Fruit fly (Drosophila melanogaster) whole organism, prepupa: ENCODE data around the gene CG13994.

Experiments used
- CG10631 ChIP-seq: fragments of 200-800 bp; sonication (Bioruptor generic); optimal IDR thresholded peaks from 2 replicates; lab custom pipeline; 2016; ENCODE audit warnings: missing biosample characterization, missing genetic modification characterization
- CG11762 ChIP-seq: fragments of 200-800 bp; sonication (Bioruptor generic); optimal IDR thresholded peaks from 3 replicates; lab custom pipeline; 2016; ENCODE audit warnings: missing biosample characterization, missing genetic modification characterization; ENCODE audit not compliant: insufficient read depth
- CG11902 ChIP-seq: fragments of 200-800 bp; sonication (Bioruptor generic); optimal IDR thresholded peaks from 3 replicates; lab custom pipeline; 2016; ENCODE audit warnings: missing biosample characterization, missing genetic modification characterization
- CG15336 ChIP-seq: fragments of 200-800 bp; sonication (Bioruptor generic); IDR thresholded peaks from 2 replicates; pipeline ENCODE4 v1.3.6; 2022; ENCODE audit warnings: missing biosample characterization, missing genetic modification characterization
- CG1621 ChIP-seq: fragments of 200-800 bp; sonication (Bioruptor generic); optimal IDR thresholded peaks from 3 replicates; lab custom pipeline; 2018; ENCODE audit warnings: missing biosample characterization, mild to moderate bottlenecking, missing genetic modification characterization
- CG16779 ChIP-seq: fragments of 200-800 bp; sonication (Bioruptor generic); optimal IDR thresholded peaks from 3 replicates; lab custom pipeline; 2017; ENCODE audit warnings: missing biosample characterization, mild to moderate bottlenecking, missing genetic modification characterization
- CG3032 ChIP-seq: fragments of 200-800 bp; optimal IDR thresholded peaks from 2 replicates; lab custom pipeline; 2019; ENCODE audit warnings: missing biosample characterization, mild to moderate bottlenecking, missing genetic modification characterization, moderate library complexity
- CG32006 ChIP-seq: fragments of 200-800 bp; sonication (Bioruptor generic); optimal IDR thresholded peaks from 3 replicates; lab custom pipeline; 2017; ENCODE audit warnings: missing biosample characterization, mild to moderate bottlenecking, missing genetic modification characterization
- CG3919 ChIP-seq: fragments of 200-800 bp; sonication (Bioruptor generic); optimal IDR thresholded peaks from 3 replicates; lab custom pipeline; 2016; ENCODE audit warnings: missing biosample characterization, missing genetic modification characterization
- CG4318 ChIP-seq: fragments of 200-800 bp; sonication (Bioruptor generic); optimal IDR thresholded peaks from 3 replicates; lab custom pipeline; 2017; ENCODE audit warnings: missing biosample characterization, mild to moderate bottlenecking, missing genetic modification characterization
- CG6163 ChIP-seq: fragments of 200-800 bp; sonication (Bioruptor generic); IDR thresholded peaks from 3 replicates; pipeline ENCODE4 v1.3.6; 2022; ENCODE audit warnings: missing biosample characterization, missing genetic modification characterization
- CG6276 ChIP-seq: fragments of 200-800 bp; sonication (Bioruptor generic); optimal IDR thresholded peaks from 2 replicates; lab custom pipeline; 2017; ENCODE audit warnings: missing biosample characterization, mild to moderate bottlenecking, missing genetic modification characterization
- CG6792 ChIP-seq: fragments of 200-800 bp; sonication (Bioruptor generic); optimal IDR thresholded peaks from 3 replicates; lab custom pipeline; 2016; ENCODE audit warnings: missing biosample characterization, missing genetic modification characterization
- CG6808 ChIP-seq: fragments of 200-800 bp; sonication (Bioruptor generic); optimal IDR thresholded peaks from 3 replicates; lab custom pipeline; 2017; ENCODE audit warnings: missing biosample characterization, missing genetic modification characterization, mild to moderate bottlenecking, moderate library complexity, missing genetic modification reagents
- CG6854 ChIP-seq: fragments of 200-800 bp; sonication (Bioruptor generic); optimal IDR thresholded peaks from 2 replicates; lab custom pipeline; 2017; ENCODE audit warnings: missing biosample characterization, mild to moderate bottlenecking, missing genetic modification characterization
- CG7368 ChIP-seq: fragments of 200-800 bp; sonication (Bioruptor generic); optimal IDR thresholded peaks from 3 replicates; lab custom pipeline; 2016; ENCODE audit warnings: missing biosample characterization, missing genetic modification characterization
- CG8119 ChIP-seq: fragments of 200-800 bp; sonication (Bioruptor generic); IDR thresholded peaks from 3 replicates; pipeline ENCODE4 v1.3.6; 2022; ENCODE audit warnings: missing biosample characterization, missing genetic modification characterization
- CG8632 ChIP-seq: fragments of 200-800 bp; sonication (Bioruptor generic); optimal IDR thresholded peaks from 3 replicates; lab custom pipeline; 2016; ENCODE audit warnings: missing biosample characterization, missing genetic modification characterization
- CG9139 ChIP-seq: fragments of 200-800 bp; sonication (Bioruptor generic); optimal IDR thresholded peaks from 3 replicates; lab custom pipeline; 2017; ENCODE audit warnings: missing biosample characterization, mild to moderate bottlenecking, missing genetic modification characterization
- Eip75B ChIP-seq: fragments of 200-800 bp; sonication (Bioruptor generic); optimal IDR thresholded peaks from 3 replicates; lab custom pipeline; 2016; ENCODE audit warnings: missing biosample characterization, missing genetic modification characterization
- Eip78C ChIP-seq: fragments of 200-800 bp; sonication (Bioruptor generic); peaks from one replicate; lab custom pipeline; 2016; ENCODE audit warnings: missing biosample characterization, missing genetic modification characterization
- Eip93F ChIP-seq: fragments of 200-800 bp; sonication (Bioruptor generic); optimal IDR thresholded peaks from 2 replicates; lab custom pipeline; 2016; ENCODE audit warnings: missing biosample characterization, mild to moderate bottlenecking, missing genetic modification characterization
- Ets21C ChIP-seq: fragments of 200-800 bp; sonication (Bioruptor generic); optimal IDR thresholded peaks from 3 replicates; lab custom pipeline; 2016; ENCODE audit warnings: missing biosample characterization, missing genetic modification characterization
- Gug ChIP-seq: fragments of 200-800 bp; sonication (Bioruptor generic); IDR thresholded peaks from 2 replicates; pipeline ENCODE4 v1.3.6; 2022; ENCODE audit warnings: missing biosample characterization, missing genetic modification characterization
- Hr39 ChIP-seq: fragments of 200-800 bp; sonication (Bioruptor generic); optimal IDR thresholded peaks from 2 replicates; lab custom pipeline; 2016; ENCODE audit warnings: missing biosample characterization, missing genetic modification characterization
- Hr4 ChIP-seq: fragments of 200-800 bp; sonication (Bioruptor generic); optimal IDR thresholded peaks from 3 replicates; lab custom pipeline; 2016; ENCODE audit warnings: missing biosample characterization, missing genetic modification characterization
- Lpt ChIP-seq: fragments of 200-800 bp; sonication (Bioruptor generic); optimal IDR thresholded peaks from 3 replicates; lab custom pipeline; 2016; ENCODE audit warnings: missing biosample characterization, missing genetic modification characterization
- OdsH ChIP-seq: fragments of 200-800 bp; sonication (Bioruptor generic); optimal IDR thresholded peaks from 3 replicates; lab custom pipeline; 2016; ENCODE audit warnings: missing biosample characterization, missing genetic modification characterization
- Sox102F ChIP-seq: fragments of 200-800 bp; sonication (Bioruptor generic); optimal IDR thresholded peaks from 2 replicates; lab custom pipeline; 2016; ENCODE audit warnings: missing biosample characterization, mild to moderate bottlenecking, missing genetic modification characterization
- Sox15 ChIP-seq: fragments of 200-800 bp; sonication (Bioruptor generic); optimal IDR thresholded peaks from 3 replicates; lab custom pipeline; 2016; ENCODE audit warnings: missing biosample characterization, missing genetic modification characterization
- achi ChIP-seq: fragments of 200-800 bp; sonication (Bioruptor generic); optimal IDR thresholded peaks from 3 replicates; lab custom pipeline; 2016; ENCODE audit warnings: missing biosample characterization, missing genetic modification characterization
- acj6 ChIP-seq: fragments of 200-800 bp; sonication (Bioruptor generic); optimal IDR thresholded peaks from 3 replicates; lab custom pipeline; 2016; ENCODE audit warnings: missing biosample characterization, missing genetic modification characterization
- dac ChIP-seq: fragments of 200-800 bp; sonication (Bioruptor generic); optimal IDR thresholded peaks from 2 replicates; lab custom pipeline; 2017; ENCODE audit warnings: missing biosample characterization, mild to moderate bottlenecking, missing genetic modification characterization
- dsx ChIP-seq: fragments of 200-800 bp; optimal IDR thresholded peaks from 3 replicates; lab custom pipeline; 2019; ENCODE audit warnings: missing biosample characterization, mild to moderate bottlenecking, missing genetic modification characterization, moderate library complexity; ENCODE audit not compliant: poor library complexity, severe bottlenecking
- eg ChIP-seq: fragments of 200-800 bp; sonication (Bioruptor generic); IDR thresholded peaks from 3 replicates; pipeline ENCODE4 v1.3.6; 2022; ENCODE audit warnings: missing biosample characterization, missing genetic modification characterization
- esn ChIP-seq: fragments of 200-800 bp; sonication (Bioruptor generic); optimal IDR thresholded peaks from 2 replicates; lab custom pipeline; 2016; ENCODE audit warnings: missing biosample characterization, mild to moderate bottlenecking, missing genetic modification characterization, moderate library complexity
- fd59A ChIP-seq: fragments of 200-800 bp; sonication (Bioruptor generic); optimal IDR thresholded peaks from 2 replicates; lab custom pipeline; 2017; ENCODE audit warnings: missing biosample characterization, mild to moderate bottlenecking, missing genetic modification characterization, missing genetic modification reagents
- fd85E ChIP-seq: fragments of 200-800 bp; sonication (Bioruptor generic); optimal IDR thresholded peaks from 3 replicates; lab custom pipeline; 2016; ENCODE audit warnings: missing biosample characterization, missing genetic modification characterization
- fkh ChIP-seq: fragments of 200-800 bp; sonication (Bioruptor generic); optimal IDR thresholded peaks from 3 replicates; lab custom pipeline; 2017; ENCODE audit warnings: missing biosample characterization, mild to moderate bottlenecking, missing genetic modification characterization, moderate library complexity
- pdm3 ChIP-seq: fragments of 200-800 bp; sonication (Bioruptor generic); optimal IDR thresholded peaks from 3 replicates; lab custom pipeline; 2016; ENCODE audit warnings: missing biosample characterization, missing genetic modification characterization
- salr ChIP-seq, 2 experiments: fragments of 200-800 bp; sonication (Bioruptor generic); optimal IDR thresholded peaks; 3 replicates each; lab custom pipeline; 2016 to 2018; ENCODE audit warnings: missing biosample characterization in 2 of 2, missing genetic modification characterization in 2 of 2, mild to moderate bottlenecking in 1 of 2
- spab ChIP-seq: fragments of 200-800 bp; sonication (Bioruptor generic); optimal IDR thresholded peaks from 2 replicates; lab custom pipeline; 2017; ENCODE audit warnings: missing biosample characterization, mild to moderate bottlenecking, missing genetic modification characterization, missing genetic modification reagents
- ss ChIP-seq, 2 experiments: fragments of 200-800 bp; sonication (Bioruptor generic); optimal IDR thresholded peaks; 2 replicates in 1 of 2; 3 replicates in 1 of 2; lab custom pipeline; 2017 to 2018; ENCODE audit warnings: mild to moderate bottlenecking in 2 of 2, missing biosample characterization in 2 of 2, missing genetic modification characterization in 2 of 2, moderate library complexity in 1 of 2
- svp ChIP-seq: fragments of 200-800 bp; sonication (Bioruptor generic); peaks from one replicate; lab custom pipeline; 2016; ENCODE audit warnings: missing biosample characterization, missing genetic modification characterization
- vri ChIP-seq: fragments of 200-800 bp; sonication (Bioruptor generic); optimal IDR thresholded peaks from 3 replicates; lab custom pipeline; 2016; ENCODE audit warnings: missing biosample characterization, mild to moderate bottlenecking, missing genetic modification characterization

CG13994 gene

dm6 chr2L:6022793-6023192 is 40.0 kb upstream of the CG13994 start (continued):
- TF ChIP-seq fd85E (GFP tag; lab: Kevin White, UChicago) (no peak), Gug (GFP tag; lab: Robert Waterston, UW) (peak; percentile 20; the same call in 1 of the 2 replicates), Lpt (peak; percentile 38), CG6854 (peak; percentile 5), dsx (GFP tag; lab: Kevin White, UChicago) (peak; percentile 89), CG1621 (tag; lab: Kevin White, UChicago) (peak; percentile 16), Eip93F (GFP tag; lab: Kevin White, UChicago) (peak; percentile 15), CG11762 (GFP tag; lab: Kevin White, UChicago) (peak; percentile 33), CG7368 (GFP tag; lab: Kevin White, UChicago) (peak; percentile 10), OdsH (GFP tag; lab: Kevin White, UChicago) (peak; percentile 22), svp (GFP tag; lab: Kevin White, UChicago) (peak; percentile 86), CG16779 (tag; lab: Kevin White, UChicago) (peak; percentile 27), Sox15 (peak; percentile 58), Ets21C (GFP tag; lab: Kevin White, UChicago) (no peak), CG6276 (GFP tag; lab: Kevin White, UChicago) (peak; percentile 37), CG8632 (GFP tag; lab: Kevin White, UChicago) (peak; percentile 51), CG8119 (GFP tag; lab: Robert Waterston, UW) (no peak), salr (GFP tag; optimal IDR thresholded peaks at IDR 0.05; lab: Kevin White, UChicago) (peak; percentile 9 to 27), pdm3 (no peak), ss (GFP tag; optimal IDR thresholded peaks at IDR 0.05; lab: Kevin White, UChicago) (peak; percentile 85 to 89), fd59A (peak; percentile 58), eg (GFP tag; lab: Robert Waterston, UW) (0 out of 3 replicates have a peak, but pooled peaks have one; percentile 28), Eip78C (GFP tag; lab: Kevin White, UChicago) (peak; percentile 92), Hr39 (peak; percentile 27), dac (GFP tag; lab: Kevin White, UChicago) (no peak), CG6808 (peak; percentile 73), CG10631 (GFP tag; lab: Kevin White, UChicago) (peak; percentile 64), CG3919 (GFP tag; lab: Kevin White, UChicago) (peak; percentile 82), CG4318 (GFP tag; lab: Kevin White, UChicago) (no peak), vri (no peak), Hr4 (GFP tag; lab: Kevin White, UChicago) (peak; percentile 29), Sox102F (GFP tag; lab: Kevin White, UChicago) (peak; percentile 40), CG15336 (GFP tag; lab: Robert Waterston, UW) (no peak), CG3032 (tag; lab: Kevin White, UChicago) (peak; percentile 75), CG11902 (GFP tag; lab: Kevin White, UChicago) (peak; percentile 78)
- TF ChIP-seq, all 60 proteins: peak for 49

dm6 chr2L:6024345-6024907 is 38.4 kb upstream of the CG13994 start, which contains the start of gene CG9107:
TSS of gene CG9107 (minus strand) at chr2L:6024539.
- TF ChIP-seq CG8632 (GFP tag; lab: Kevin White, UChicago) (no peak), Hr4 (GFP tag; lab: Kevin White, UChicago) (no peak), CG6808 (peak; percentile 100), CG6854 (no peak), spab (GFP tag; lab: Kevin White, UChicago) (no peak), CG11762 (GFP tag; lab: Kevin White, UChicago) (no peak), fkh (peak; percentile 78), Sox102F (GFP tag; lab: Kevin White, UChicago) (no peak), CG6276 (GFP tag; lab: Kevin White, UChicago) (no peak)

- TF ChIP-seq CG6792 (no peak), CG7368 (GFP tag; lab: Kevin White, UChicago) (no peak), fd59A (no peak), CG11902 (GFP tag; lab: Kevin White, UChicago) (no peak), CG6163 (GFP tag; lab: Robert Waterston, UW) (peak; percentile 21; the same call in 1 of the 3 replicates), CG8119 (GFP tag; lab: Robert Waterston, UW) (peak; percentile 44; the same call in 2 of the 3 replicates), Eip75B (GFP tag; lab: Kevin White, UChicago) (no peak), Hr39 (peak; percentile 15), spab (GFP tag; lab: Kevin White, UChicago) (no peak), CG3919 (GFP tag; lab: Kevin White, UChicago) (peak; percentile 5), CG32006 (GFP tag; lab: Kevin White, UChicago) (peak; percentile 37), pdm3 (peak; percentile 2), esn (GFP tag; lab: Kevin White, UChicago) (peak; percentile 1), CG16779 (tag; lab: Kevin White, UChicago) (no peak), achi (GFP tag; lab: Kevin White, UChicago) (peak; percentile 18), svp (GFP tag; lab: Kevin White, UChicago) (peak; percentile 74), acj6 (GFP tag; lab: Kevin White, UChicago) (peak; percentile 24), CG15336 (GFP tag; lab: Robert Waterston, UW) (peak; percentile 44; the same call in 1 of the 2 replicates), CG9139 (GFP tag; lab: Kevin White, UChicago) (no peak)
Observed at dm6 chr2L:6028712-6029111, 34.1 kb upstream of the CG13994 start.
